Fruit fly (Drosophila melanogaster) whole organism, pupa: Measurements from ENCODE around the gene cher.

Experiments
- CG12605 ChIP-seq: fragments of 200-800 bp; sonication (Bioruptor generic); IDR thresholded peaks from 2 replicates; pipeline ENCODE4 v1.3.6; 2022; ENCODE audit warnings: missing biosample characterization, missing genetic modification characterization
- CG13204 ChIP-seq: fragments of 200-800 bp; sonication (Bioruptor generic); optimal IDR thresholded peaks from 2 replicates; lab custom pipeline; 2018; ENCODE audit warnings: missing biosample characterization, mild to moderate bottlenecking, missing genetic modification characterization, moderate library complexity
- CG32121 ChIP-seq: fragments of 200-800 bp; sonication (Bioruptor generic); IDR thresholded peaks from 2 replicates; pipeline ENCODE4 v1.3.6; 2022; ENCODE audit warnings: missing biosample characterization, missing genetic modification characterization
- CG4496 ChIP-seq: fragments of 200-800 bp; sonication (Bioruptor generic); IDR thresholded peaks from 3 replicates; pipeline ENCODE4 v1.3.6; 2022; ENCODE audit warnings: missing biosample characterization, missing genetic modification characterization
- CG9948 ChIP-seq: fragments of 200-800 bp; sonication (Bioruptor generic); optimal IDR thresholded peaks from 2 replicates; lab custom pipeline; 2018; ENCODE audit warnings: missing biosample characterization, mild to moderate bottlenecking, missing genetic modification characterization, moderate library complexity
- Pif1B ChIP-seq: fragments of 200-800 bp; sonication (Bioruptor generic); optimal IDR thresholded peaks from 3 replicates; lab custom pipeline; 2016; ENCODE audit warnings: missing biosample characterization, missing genetic modification characterization
- Snoo ChIP-seq: fragments of 200-800 bp; sonication (Bioruptor generic); optimal IDR thresholded peaks from 3 replicates; lab custom pipeline; 2017; ENCODE audit warnings: missing biosample characterization, mild to moderate bottlenecking, missing genetic modification characterization, inconsistent platforms
- fd96Ca ChIP-seq: fragments of 200-800 bp; sonication (Bioruptor generic); IDR thresholded peaks from 3 replicates; pipeline ENCODE4 v1.3.6; 2022; ENCODE audit warnings: missing biosample characterization, missing genetic modification characterization

DNA sequence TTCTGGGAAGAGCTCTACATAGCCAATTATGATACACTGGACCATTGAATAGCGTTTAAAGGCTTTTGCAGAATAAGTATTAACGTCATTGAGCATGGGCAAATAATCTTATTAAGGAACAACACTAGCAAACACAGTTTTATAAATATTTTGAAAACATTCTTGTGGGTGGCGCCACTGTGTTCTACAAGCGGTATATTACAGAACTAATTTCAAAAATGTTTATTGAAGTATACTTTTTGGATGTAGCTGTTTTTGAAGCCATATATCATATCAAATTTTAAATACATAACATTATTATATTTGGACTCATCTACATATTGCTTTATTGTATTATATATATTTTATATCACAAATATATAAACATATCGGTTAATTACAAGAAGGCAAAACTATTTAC, 16.3 kb downstream of the cher start:
- TF ChIP-seq Pif1B (GFP tag; lab: Kevin White, UChicago) (no peak), Snoo (tag; lab: Kevin White, UChicago) (no peak), CG9948 (tag; lab: Kevin White, UChicago) (no peak), CG32121 (GFP tag; lab: Robert Waterston, UW) (no peak), fd96Ca (GFP tag; lab: Robert Waterston, UW) (no peak), CG13204 (GFP tag; lab: Kevin White, UChicago) (no peak), CG4496 (GFP tag; lab: Robert Waterston, UW) (no peak), CG12605 (GFP tag; lab: Robert Waterston, UW) (no peak)
